Worm (Caenorhabditis elegans): ENCODE measurements around the gene gab-1.

The gab-1 gene

ce11 chrIII:12807726-12808125 lies 28.2 kb upstream of the gab-1 start, which contains the start of gene BE10.3:
TSS of gene BE10.3 (plus strand) at chrIII:12808026.
- TF ChIP-seq F13C5.2 (tag; optimal IDR thresholded peaks at IDR 0.05), result no peak
- no peak for TF ChIP-seq hmg-4 (GFP tag; optimal IDR thresholded peaks at IDR 0.05)
- no peak for TF ChIP-seq ets-7 (tag; optimal IDR thresholded peaks at IDR 0.05)
- TF ChIP-seq ama-1 (optimal IDR thresholded peaks at IDR 0.05), result no peak
- no peak for TF ChIP-seq hnd-1 (tag; optimal IDR thresholded peaks at IDR 0.05)
- no peak for TF ChIP-seq pes-1 (GFP tag; IDR thresholded peaks at IDR 0.05)

ce11 chrIII:12806712-12807111 lies 27.2 kb upstream of the gab-1 start, which contains the start of gene BE10.5:
TSS of gene BE10.5 (minus strand) at chrIII:12806812.
- TF ChIP-seq hnd-1 (tag; optimal IDR thresholded peaks at IDR 0.05), result no peak
- no peak for TF ChIP-seq aly-1 (tag; optimal IDR thresholded peaks at IDR 0.05)
- no peak for TF ChIP-seq hmbx-1 (tag; optimal IDR thresholded peaks at IDR 0.05)
- no peak for TF ChIP-seq hmg-4 (GFP tag; optimal IDR thresholded peaks at IDR 0.05)
- no peak for TF ChIP-seq ets-7 (tag; optimal IDR thresholded peaks at IDR 0.05)
- no peak for TF ChIP-seq F13C5.2 (tag; optimal IDR thresholded peaks at IDR 0.05)
- no peak for TF ChIP-seq ama-1 (optimal IDR thresholded peaks at IDR 0.05)
- TF ChIP-seq ceh-36 (tag; optimal IDR thresholded peaks at IDR 0.05), result no peak
- no peak for TF ChIP-seq ceh-13 (GFP tag; optimal IDR thresholded peaks at IDR 0.05)
- TF ChIP-seq tbx-37 (GFP tag; conservative IDR thresholded peaks at IDR 0.05), result no peak
- no peak for TF ChIP-seq flt-1 (GFP tag; IDR thresholded peaks at IDR 0.05)
- TF ChIP-seq tra-4 (tag; optimal IDR thresholded peaks at IDR 0.05), result no peak
- no peak for TF ChIP-seq scrt-1 (GFP tag; IDR thresholded peaks at IDR 0.05)
- TF ChIP-seq pes-1 (GFP tag; IDR thresholded peaks at IDR 0.05), result no peak

- TF ChIP-seq hnd-1 (tag; optimal IDR thresholded peaks at IDR 0.05) (no peak), ceh-13 (GFP tag; optimal IDR thresholded peaks at IDR 0.05) (no peak), F13C5.2 (tag; optimal IDR thresholded peaks at IDR 0.05) (no peak), tbx-37 (GFP tag; conservative IDR thresholded peaks at IDR 0.05) (no peak), aly-1 (tag; optimal IDR thresholded peaks at IDR 0.05) (no peak), ceh-36 (tag; optimal IDR thresholded peaks at IDR 0.05) (no peak), sea-1 (GFP tag; conservative IDR thresholded peaks at IDR 0.05) (no peak), hmg-4 (GFP tag; optimal IDR thresholded peaks at IDR 0.05) (no peak), pes-1 (GFP tag; IDR thresholded peaks at IDR 0.05) (no peak), tra-4 (tag; optimal IDR thresholded peaks at IDR 0.05) (no peak), ama-1 (optimal IDR thresholded peaks at IDR 0.05) (no peak)
Observed at ce11 chrIII:12800529-12800928, 21.0 kb upstream of the gab-1 start.

- TF ChIP-seq scrt-1 (GFP tag; IDR thresholded peaks at IDR 0.05), result no peak
- TF ChIP-seq tra-4 (tag; optimal IDR thresholded peaks at IDR 0.05), result no peak
- no peak for TF ChIP-seq tbx-37 (GFP tag; conservative IDR thresholded peaks at IDR 0.05)
- TF ChIP-seq hmbx-1 (tag; optimal IDR thresholded peaks at IDR 0.05), result no peak
- no peak for TF ChIP-seq hnd-1 (tag; optimal IDR thresholded peaks at IDR 0.05)
- TF ChIP-seq tbx-11 (GFP tag; IDR thresholded peaks at IDR 0.05), result no peak
- no peak for TF ChIP-seq F13C5.2 (tag; optimal IDR thresholded peaks at IDR 0.05)
- no peak for TF ChIP-seq aly-1 (tag; optimal IDR thresholded peaks at IDR 0.05)
- no peak for TF ChIP-seq pes-1 (GFP tag; IDR thresholded peaks at IDR 0.05)
- TF ChIP-seq sea-1 (GFP tag; conservative IDR thresholded peaks at IDR 0.05), result no peak
- no peak for TF ChIP-seq ama-1 (optimal IDR thresholded peaks at IDR 0.05)
- no peak for TF ChIP-seq hmg-4 (GFP tag; optimal IDR thresholded peaks at IDR 0.05)
- no peak for TF ChIP-seq ceh-13 (GFP tag; optimal IDR thresholded peaks at IDR 0.05)
Observed at ce11 chrIII:12798469-12798868, 18.9 kb upstream of the gab-1 start, which contains the start of gene agmo-1. TSS of gene agmo-1 (minus strand) at chrIII:12798569.

ce11 chrIII:12794200-12794599 lies 14.7 kb upstream of the gab-1 start:
- no peak for TF ChIP-seq ceh-36 (tag; optimal IDR thresholded peaks at IDR 0.05)
- TF ChIP-seq tra-4 (tag; optimal IDR thresholded peaks at IDR 0.05), result no peak
- no peak for TF ChIP-seq pes-1 (GFP tag; IDR thresholded peaks at IDR 0.05)
- TF ChIP-seq ama-1 (optimal IDR thresholded peaks at IDR 0.05), result no peak
- TF ChIP-seq F13C5.2 (tag; optimal IDR thresholded peaks at IDR 0.05), result no peak
- no peak for TF ChIP-seq scrt-1 (GFP tag; IDR thresholded peaks at IDR 0.05)
- no peak for TF ChIP-seq flt-1 (GFP tag; IDR thresholded peaks at IDR 0.05)
- TF ChIP-seq aly-1 (tag; optimal IDR thresholded peaks at IDR 0.05), result no peak
- no peak for TF ChIP-seq hnd-1 (tag; optimal IDR thresholded peaks at IDR 0.05)
- no peak for TF ChIP-seq B0310.2 (tag; optimal IDR thresholded peaks at IDR 0.05)
- TF ChIP-seq hmbx-1 (tag; optimal IDR thresholded peaks at IDR 0.05), result no peak
- no peak for TF ChIP-seq sea-1 (GFP tag; conservative IDR thresholded peaks at IDR 0.05)
- TF ChIP-seq tbx-11 (GFP tag; IDR thresholded peaks at IDR 0.05), result no peak
- TF ChIP-seq ets-7 (tag; optimal IDR thresholded peaks at IDR 0.05), result no peak
- no peak for TF ChIP-seq ceh-13 (GFP tag; optimal IDR thresholded peaks at IDR 0.05)
- no peak for TF ChIP-seq hmg-4 (GFP tag; optimal IDR thresholded peaks at IDR 0.05)
- TF ChIP-seq tbx-37 (GFP tag; conservative IDR thresholded peaks at IDR 0.05), result no peak

- TF ChIP-seq B0310.2 (tag; optimal IDR thresholded peaks at IDR 0.05) (no peak), tbx-37 (GFP tag; conservative IDR thresholded peaks at IDR 0.05) (no peak)
Observed at ce11 chrIII:12789420-12789819, 9.9 kb upstream of the gab-1 start, which contains the start of gene BE10.1. TSS of gene BE10.1 (minus strand) at chrIII:12789520.

ce11 chrIII:12788239-12788638 lies 8.7 kb upstream of the gab-1 start:
- TF ChIP-seq hmg-4 (GFP tag; optimal IDR thresholded peaks at IDR 0.05) (no peak), flt-1 (GFP tag; IDR thresholded peaks at IDR 0.05) (no peak), tbx-11 (GFP tag; IDR thresholded peaks at IDR 0.05) (no peak)

ce11 chrIII:12785427-12785826 lies 5.9 kb upstream of the gab-1 start:
- TF ChIP-seq hnd-1 (tag; optimal IDR thresholded peaks at IDR 0.05), result no peak

- TF ChIP-seq hmg-4 (GFP tag; optimal IDR thresholded peaks at IDR 0.05) (no peak), ets-7 (tag; optimal IDR thresholded peaks at IDR 0.05) (no peak), ceh-13 (GFP tag; optimal IDR thresholded peaks at IDR 0.05) (no peak), hmbx-1 (tag; optimal IDR thresholded peaks at IDR 0.05) (no peak), pes-1 (GFP tag; IDR thresholded peaks at IDR 0.05) (no peak), tra-4 (tag; optimal IDR thresholded peaks at IDR 0.05) (no peak), ama-1 (optimal IDR thresholded peaks at IDR 0.05) (no peak), tbx-37 (GFP tag; conservative IDR thresholded peaks at IDR 0.05) (no peak), tbx-11 (GFP tag; IDR thresholded peaks at IDR 0.05) (no peak), sea-1 (GFP tag; conservative IDR thresholded peaks at IDR 0.05) (no peak), ceh-36 (tag; optimal IDR thresholded peaks at IDR 0.05) (no peak), F13C5.2 (tag; optimal IDR thresholded peaks at IDR 0.05) (no peak), flt-1 (GFP tag; IDR thresholded peaks at IDR 0.05) (no peak), aly-1 (tag; optimal IDR thresholded peaks at IDR 0.05) (no peak), hnd-1 (tag; optimal IDR thresholded peaks at IDR 0.05) (no peak), scrt-1 (GFP tag; IDR thresholded peaks at IDR 0.05) (no peak), B0310.2 (tag; optimal IDR thresholded peaks at IDR 0.05) (no peak)
Observed at ce11 chrIII:12784854-12785253, 5.3 kb upstream of the gab-1 start, which contains the start of gene lgc-37. TSS of gene lgc-37 (plus strand) at chrIII:12785154.

All from whole organism, early embryonic.